Fruit fly (Drosophila melanogaster) whole organism, pupa: Measurements from ENCODE around the gene ppk5.

Source experiments
- CG10348 ChIP-seq: fragments of 200-800 bp; sonication (Bioruptor generic); IDR thresholded peaks from 2 replicates; pipeline ENCODE4 v1.3.6; 2022; ENCODE audit warnings: missing biosample characterization, missing genetic modification characterization
- CG12605 ChIP-seq: fragments of 200-800 bp; sonication (Bioruptor generic); IDR thresholded peaks from 2 replicates; pipeline ENCODE4 v1.3.6; 2022; ENCODE audit warnings: missing biosample characterization, missing genetic modification characterization
- CG13204 ChIP-seq: fragments of 200-800 bp; sonication (Bioruptor generic); optimal IDR thresholded peaks from 2 replicates; lab custom pipeline; 2018; ENCODE audit warnings: missing biosample characterization, mild to moderate bottlenecking, missing genetic modification characterization, moderate library complexity
- CG14655 ChIP-seq: fragments of 200-800 bp; sonication (Bioruptor generic); optimal IDR thresholded peaks from 3 replicates; lab custom pipeline; 2017; ENCODE audit warnings: mild to moderate bottlenecking, missing biosample characterization, missing genetic modification reagents, missing genetic modification characterization
- CG15710 ChIP-seq: fragments of 200-800 bp; sonication (Bioruptor generic); optimal IDR thresholded peaks from 2 replicates; lab custom pipeline; 2018; ENCODE audit warnings: missing biosample characterization, mild to moderate bottlenecking, missing genetic modification characterization, moderate library complexity
- CG17806 ChIP-seq: fragments of 200-800 bp; sonication (Bioruptor generic); optimal IDR thresholded peaks from 2 replicates; lab custom pipeline; 2018; ENCODE audit warnings: missing biosample characterization, mild to moderate bottlenecking, missing genetic modification characterization, moderate library complexity
- CG32121 ChIP-seq: fragments of 200-800 bp; sonication (Bioruptor generic); IDR thresholded peaks from 2 replicates; pipeline ENCODE4 v1.3.6; 2022; ENCODE audit warnings: missing biosample characterization, missing genetic modification characterization
- CG34367 ChIP-seq: fragments of 200-800 bp; sonication (Bioruptor generic); optimal IDR thresholded peaks from 2 replicates; lab custom pipeline; 2018; ENCODE audit warnings: missing biosample characterization, mild to moderate bottlenecking, missing genetic modification characterization
- CG4496 ChIP-seq: fragments of 200-800 bp; sonication (Bioruptor generic); IDR thresholded peaks from 3 replicates; pipeline ENCODE4 v1.3.6; 2022; ENCODE audit warnings: missing biosample characterization, missing genetic modification characterization
- CG8159 ChIP-seq: fragments of 200-800 bp; sonication (Bioruptor generic); optimal IDR thresholded peaks from 3 replicates; lab custom pipeline; 2018; ENCODE audit warnings: missing biosample characterization, mild to moderate bottlenecking, missing genetic modification characterization, moderate library complexity
- CG8301 ChIP-seq: fragments of 200-800 bp; sonication (Bioruptor generic); optimal IDR thresholded peaks from 2 replicates; lab custom pipeline; 2018; ENCODE audit warnings: missing biosample characterization, mild to moderate bottlenecking, missing genetic modification characterization
- CG9948 ChIP-seq: fragments of 200-800 bp; sonication (Bioruptor generic); optimal IDR thresholded peaks from 2 replicates; lab custom pipeline; 2018; ENCODE audit warnings: missing biosample characterization, mild to moderate bottlenecking, missing genetic modification characterization, moderate library complexity
- D1 ChIP-seq: fragments of 200-800 bp; sonication (Bioruptor generic); optimal IDR thresholded peaks from 2 replicates; lab custom pipeline; 2018; ENCODE audit warnings: missing biosample characterization, mild to moderate bottlenecking, missing genetic modification characterization, moderate library complexity
- EcR ChIP-seq: fragments of 200-800 bp; sonication (Bioruptor generic); optimal IDR thresholded peaks from 3 replicates; lab custom pipeline; 2019; ENCODE audit warnings: missing biosample characterization, missing genetic modification characterization, mild to moderate bottlenecking, moderate library complexity, missing genetic modification reagents
- Ets98B ChIP-seq: fragments of 200-800 bp; sonication (Bioruptor generic); IDR thresholded peaks from 2 replicates; pipeline ENCODE4 v1.3.6; 2022; ENCODE audit warnings: missing biosample characterization, missing genetic modification characterization
- Pif1A ChIP-seq: fragments of 200-800 bp; sonication (Bioruptor generic); optimal IDR thresholded peaks from 3 replicates; lab custom pipeline; 2016; ENCODE audit warnings: missing biosample characterization, missing genetic modification characterization
- Pif1B ChIP-seq: fragments of 200-800 bp; sonication (Bioruptor generic); optimal IDR thresholded peaks from 3 replicates; lab custom pipeline; 2016; ENCODE audit warnings: missing biosample characterization, missing genetic modification characterization
- Snoo ChIP-seq: fragments of 200-800 bp; sonication (Bioruptor generic); optimal IDR thresholded peaks from 3 replicates; lab custom pipeline; 2017; ENCODE audit warnings: missing biosample characterization, mild to moderate bottlenecking, missing genetic modification characterization, inconsistent platforms
- fd96Ca ChIP-seq: fragments of 200-800 bp; sonication (Bioruptor generic); IDR thresholded peaks from 3 replicates; pipeline ENCODE4 v1.3.6; 2022; ENCODE audit warnings: missing biosample characterization, missing genetic modification characterization
- gl ChIP-seq: fragments of 200-800 bp; sonication (Bioruptor generic); optimal IDR thresholded peaks from 2 replicates; lab custom pipeline; 2018; ENCODE audit warnings: missing biosample characterization, mild to moderate bottlenecking, missing genetic modification characterization
- rn ChIP-seq: fragments of 200-800 bp; sonication (Bioruptor generic); IDR thresholded peaks from 2 replicates; pipeline ENCODE4 v1.3.6; 2022; ENCODE audit warnings: missing biosample characterization, missing genetic modification characterization

ppk5 gene

DNA sequence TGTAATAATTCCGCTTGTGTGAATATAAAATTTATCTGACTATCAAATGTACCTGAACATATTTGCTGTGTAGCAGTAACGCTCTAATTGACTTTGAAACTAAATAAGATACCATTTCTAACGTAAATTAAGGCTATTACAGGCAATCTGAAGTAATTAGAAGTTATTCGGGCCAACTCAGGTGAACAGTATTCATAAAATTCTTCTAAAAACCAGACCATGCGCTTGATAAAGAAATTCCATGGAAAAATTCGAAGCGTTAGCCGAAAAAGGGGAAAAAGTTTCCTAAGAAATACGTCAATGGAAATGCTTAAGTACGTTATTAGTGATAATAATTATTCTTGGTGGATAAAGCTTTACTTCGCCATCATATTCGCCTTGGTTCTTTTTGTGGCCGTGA lies at the start of gene ppk5:
TSS of gene ppk5 (plus strand) at position 301 of the 400 bp plus-strand sequence.
- TF ChIP-seq CG8301 (no peak), CG17806 (tag; lab: Kevin White, UChicago) (no peak), CG32121 (GFP tag; lab: Robert Waterston, UW) (no peak), CG4496 (GFP tag; lab: Robert Waterston, UW) (no peak), CG12605 (GFP tag; lab: Robert Waterston, UW) (no peak)
- TF ChIP-seq, all 21 proteins: peak for 0

- TF ChIP-seq CG4496 (GFP tag; lab: Robert Waterston, UW): peak; percentile 82
- TF ChIP-seq Ets98B (GFP tag; lab: Robert Waterston, UW): peak; percentile 57; the same call in 1 of the 2 replicates
- TF ChIP-seq CG12605 (GFP tag; lab: Robert Waterston, UW): peak; percentile 75
- TF ChIP-seq, all 21 proteins: peak for 3; not testable (repeated sequence) for 18
Measured at dm6 chr3L:21485371-21485770, 49.1 kb upstream of the ppk5 start.

dm6 chr3L:21490486-21490885 lies 44.0 kb upstream of the ppk5 start, which contains the start of gene Neu2:
TSS of gene Neu2 (minus strand) at chr3L:21490586.
- TF ChIP-seq CG13204 (GFP tag; lab: Kevin White, UChicago) (no peak), CG12605 (GFP tag; lab: Robert Waterston, UW) (no peak), CG4496 (GFP tag; lab: Robert Waterston, UW) (no peak), Pif1B (GFP tag; lab: Kevin White, UChicago) (no peak), CG17806 (tag; lab: Kevin White, UChicago) (no peak), CG10348 (GFP tag; lab: Robert Waterston, UW) (no peak), CG34367 (no peak), D1 (no peak), Ets98B (GFP tag; lab: Robert Waterston, UW) (no peak), Pif1A (no peak), rn (GFP tag; lab: Robert Waterston, UW) (no peak), EcR (no peak), CG15710 (tag; lab: Kevin White, UChicago) (no peak), CG9948 (no peak), CG8301 (no peak), Snoo (tag; lab: Kevin White, UChicago) (no peak), fd96Ca (GFP tag; lab: Robert Waterston, UW) (no peak), CG32121 (GFP tag; lab: Robert Waterston, UW) (no peak), CG14655 (GFP tag; lab: Kevin White, UChicago) (no peak), CG8159 (tag; lab: Kevin White, UChicago) (no peak)

- TF ChIP-seq rn (GFP tag; lab: Robert Waterston, UW) (no peak), EcR (no peak)
Measured at dm6 chr3L:21492723-21493316, 41.6 kb upstream of the ppk5 start, which contains the start of the genes CG7202 and CG7519. TSS of gene CG7202 (minus strand) at chr3L:21492773. TSS of gene CG7519 (plus strand) at chr3L:21493083.

- no peak for TF ChIP-seq CG14655 (GFP tag; lab: Kevin White, UChicago)
- no peak for TF ChIP-seq CG34367
- no peak for TF ChIP-seq gl (tag; lab: Kevin White, UChicago)
- TF ChIP-seq CG10348 (GFP tag; lab: Robert Waterston, UW): no peak
- no peak for TF ChIP-seq Snoo (tag; lab: Kevin White, UChicago)
- TF ChIP-seq CG13204 (GFP tag; lab: Kevin White, UChicago): no peak
- TF ChIP-seq Pif1B (GFP tag; lab: Kevin White, UChicago): no peak
- no peak for TF ChIP-seq D1
- TF ChIP-seq rn (GFP tag; lab: Robert Waterston, UW): no peak
- TF ChIP-seq CG15710 (tag; lab: Kevin White, UChicago): no peak
- TF ChIP-seq CG32121 (GFP tag; lab: Robert Waterston, UW): no peak
- TF ChIP-seq CG8301: no peak
- no peak for TF ChIP-seq CG12605 (GFP tag; lab: Robert Waterston, UW)
- no peak for TF ChIP-seq CG4496 (GFP tag; lab: Robert Waterston, UW)
- no peak for TF ChIP-seq CG17806 (tag; lab: Kevin White, UChicago)
- TF ChIP-seq EcR: no peak
- no peak for TF ChIP-seq CG8159 (tag; lab: Kevin White, UChicago)
- TF ChIP-seq fd96Ca (GFP tag; lab: Robert Waterston, UW): no peak
- no peak for TF ChIP-seq CG9948
Measured at dm6 chr3L:21496502-21496864, 38.0 kb upstream of the ppk5 start.

- no peak for TF ChIP-seq CG10348 (GFP tag; lab: Robert Waterston, UW)
- TF ChIP-seq CG8301: peak; percentile 81
- TF ChIP-seq CG8159 (tag; lab: Kevin White, UChicago): peak; percentile 84
- peak; percentile 75 for TF ChIP-seq CG17806 (tag; lab: Kevin White, UChicago)
- no peak for TF ChIP-seq CG14655 (GFP tag; lab: Kevin White, UChicago)
- no peak for TF ChIP-seq Pif1A
- TF ChIP-seq CG9948: peak; percentile 83
- TF ChIP-seq CG15710 (tag; lab: Kevin White, UChicago): peak; percentile 84
- peak; percentile 65 for TF ChIP-seq Pif1B (GFP tag; lab: Kevin White, UChicago)
- peak; percentile 19 for TF ChIP-seq gl (tag; lab: Kevin White, UChicago)
- peak; percentile 46; the same call in 1 of the 3 replicates for TF ChIP-seq fd96Ca (GFP tag; lab: Robert Waterston, UW)
- peak; percentile 63; the same call in 2 of the 3 replicates for TF ChIP-seq CG4496 (GFP tag; lab: Robert Waterston, UW)
- no peak for TF ChIP-seq CG13204 (GFP tag; lab: Kevin White, UChicago)
- peak; percentile 60 for TF ChIP-seq CG34367
- peak; percentile 71 for TF ChIP-seq Snoo (tag; lab: Kevin White, UChicago)
- peak; percentile 75 for TF ChIP-seq D1
- TF ChIP-seq CG12605 (GFP tag; lab: Robert Waterston, UW): peak; percentile 35
- TF ChIP-seq EcR: peak; percentile 77
- TF ChIP-seq CG32121 (GFP tag; lab: Robert Waterston, UW): peak; percentile 73
- no peak for TF ChIP-seq rn (GFP tag; lab: Robert Waterston, UW)
Measured at dm6 chr3L:21496865-21497634, 37.4 kb upstream of the ppk5 start, which contains the start of gene Hr78. TSS of gene Hr78 (minus strand) at chr3L:21497494.
